Worm (Caenorhabditis elegans) whole organism, L2 larva: ENCODE results near the gene exh-1.

Experiments
- C34F6.9 ChIP-seq: fragments of 150-350 bp; optimal IDR thresholded peaks from 2 replicates; lab custom pipeline; 2014; ENCODE audit warnings: missing biosample characterization, missing genetic modification characterization
- R02D3.7 ChIP-seq: fragments of 150-350 bp; optimal IDR thresholded peaks from 2 replicates; lab custom pipeline; 2014; ENCODE audit warnings: missing biosample characterization, missing genetic modification characterization
- ZK546.5 ChIP-seq: sonication (generic microtip); optimal IDR thresholded peaks from 2 replicates; lab custom pipeline; 2017; ENCODE audit warnings: missing biosample characterization, missing genetic modification characterization
- alr-1 ChIP-seq: fragments of 150-350 bp; optimal IDR thresholded peaks from 2 replicates; lab custom pipeline; 2014; ENCODE audit warnings: missing biosample characterization, missing genetic modification characterization
- aly-2 ChIP-seq: fragments of 150-350 bp; optimal IDR thresholded peaks from 2 replicates; lab custom pipeline; 2014; ENCODE audit warnings: missing biosample characterization, missing genetic modification characterization
- ama-1 ChIP-seq: fragments of 150-350 bp; optimal IDR thresholded peaks from 2 replicates; lab custom pipeline; 2018; ENCODE audit warnings: inconsistent platforms
- blmp-1 ChIP-seq: sonication (generic microtip); optimal IDR thresholded peaks from 2 replicates; lab custom pipeline; 2017; ENCODE audit warnings: missing genetic modification characterization, mild to moderate bottlenecking, missing compliant biosample characterization, antibody characterized with exemption, moderate library complexity; ENCODE audit not compliant: insufficient read depth
- ceh-82 ChIP-seq: fragments of 150-350 bp; optimal IDR thresholded peaks from 2 replicates; lab custom pipeline; 2014; ENCODE audit warnings: missing biosample characterization, missing genetic modification characterization
- crh-2 ChIP-seq: sonication (generic microtip); optimal IDR thresholded peaks from 2 replicates; lab custom pipeline; 2017; ENCODE audit warnings: missing biosample characterization, missing genetic modification characterization
- egl-27 ChIP-seq: sonication (generic microtip); optimal IDR thresholded peaks from 3 replicates; lab custom pipeline; 2017; ENCODE audit warnings: missing biosample characterization, missing genetic modification reagents, missing genetic modification characterization
- elt-1 ChIP-seq: fragments of 150-350 bp; optimal IDR thresholded peaks from 2 replicates; lab custom pipeline; 2014; ENCODE audit warnings: missing biosample characterization, missing genetic modification characterization
- elt-3 ChIP-seq: sonication (generic microtip); optimal IDR thresholded peaks from 2 replicates; lab custom pipeline; 2017; ENCODE audit warnings: missing biosample characterization, missing genetic modification characterization
- fos-1 ChIP-seq: fragments of 150-350 bp; optimal IDR thresholded peaks from 2 replicates; lab custom pipeline; 2014; ENCODE audit warnings: missing biosample characterization, missing genetic modification characterization
- lin-13 ChIP-seq: fragments of 150-350 bp; optimal IDR thresholded peaks from 2 replicates; lab custom pipeline; 2014; ENCODE audit warnings: missing biosample characterization, missing genetic modification reagents, missing genetic modification characterization
- lin-39 ChIP-seq: fragments of 150-350 bp; optimal IDR thresholded peaks from 2 replicates; lab custom pipeline; 2014; ENCODE audit warnings: missing biosample characterization, missing genetic modification reagents, missing genetic modification characterization
- mbf-1 ChIP-seq: sonication (generic microtip); optimal IDR thresholded peaks from 2 replicates; lab custom pipeline; 2017; ENCODE audit warnings: missing biosample characterization, missing genetic modification characterization
- nhr-10 ChIP-seq: sonication (generic microtip); optimal IDR thresholded peaks from 2 replicates; lab custom pipeline; 2017; ENCODE audit warnings: missing biosample characterization, missing genetic modification characterization
- nhr-11 ChIP-seq: fragments of 150-350 bp; optimal IDR thresholded peaks from 2 replicates; lab custom pipeline; 2014; ENCODE audit warnings: missing biosample characterization, missing genetic modification characterization
- nhr-12 ChIP-seq: fragments of 150-350 bp; optimal IDR thresholded peaks from 2 replicates; lab custom pipeline; 2014; ENCODE audit warnings: missing biosample characterization, missing genetic modification characterization
- nhr-129 ChIP-seq: fragments of 150-350 bp; optimal IDR thresholded peaks from 2 replicates; lab custom pipeline; 2014; ENCODE audit warnings: missing biosample characterization, missing genetic modification characterization
- nhr-23 ChIP-seq: fragments of 150-350 bp; optimal IDR thresholded peaks from 2 replicates; lab custom pipeline; 2014; ENCODE audit warnings: missing biosample characterization, missing genetic modification reagents, missing genetic modification characterization
- nhr-6 ChIP-seq: fragments of 150-350 bp; optimal IDR thresholded peaks from 2 replicates; lab custom pipeline; 2014; ENCODE audit warnings: missing biosample characterization, missing genetic modification characterization
- peb-1 ChIP-seq: fragments of 150-350 bp; optimal IDR thresholded peaks from 2 replicates; lab custom pipeline; 2014; ENCODE audit warnings: missing biosample characterization, missing genetic modification characterization
- sem-4 ChIP-seq: fragments of 150-350 bp; optimal IDR thresholded peaks from 2 replicates; lab custom pipeline; 2014; ENCODE audit warnings: missing biosample characterization, missing genetic modification reagents, missing genetic modification characterization
- sma-9 ChIP-seq, 2 experiments: fragments of 150-350 bp in 1 of 2; sonication (generic microtip) in 1 of 2; optimal IDR thresholded peaks; 2 replicates each; lab custom pipeline; 2014 to 2016; ENCODE audit warnings: missing genetic modification characterization in 2 of 2, mild to moderate bottlenecking in 1 of 2, missing biosample characterization in 1 of 2, missing compliant biosample characterization in 1 of 2, missing genetic modification reagents in 1 of 2, moderate library complexity in 1 of 2
- snpc-4 ChIP-seq: fragments of 150-350 bp; optimal IDR thresholded peaks from 2 replicates; lab custom pipeline; 2014; ENCODE audit warnings: missing biosample characterization, missing genetic modification characterization
- unc-39 ChIP-seq: fragments of 150-350 bp; optimal IDR thresholded peaks from 2 replicates; lab custom pipeline; 2014; ENCODE audit warnings: missing biosample characterization, missing genetic modification characterization
- unc-55 ChIP-seq: fragments of 150-350 bp; sonication (generic microtip); optimal IDR thresholded peaks from 3 replicates; lab custom pipeline; 2014; ENCODE audit warnings: missing biosample characterization, missing genetic modification reagents, missing genetic modification characterization
- unc-62 ChIP-seq: fragments of 150-350 bp; optimal IDR thresholded peaks from 2 replicates; lab custom pipeline; 2014; ENCODE audit warnings: missing biosample characterization, missing genetic modification reagents, missing genetic modification characterization
- zag-1 ChIP-seq: fragments of 150-350 bp; optimal IDR thresholded peaks from 2 replicates; lab custom pipeline; 2014; ENCODE audit warnings: missing biosample characterization, missing genetic modification characterization
- ztf-1 ChIP-seq: fragments of 200-800 bp; sonication (Bioruptor generic); conservative IDR thresholded peaks from 2 replicates; pipeline ENCODE4 v1.3.6; 2022; ENCODE audit warnings: missing genetic modification characterization, missing compliant biosample characterization
- ztf-11 ChIP-seq: sonication (generic microtip); optimal IDR thresholded peaks from 2 replicates; lab custom pipeline; 2017; ENCODE audit warnings: missing biosample characterization, missing genetic modification characterization

The exh-1 gene

ce11 chrV:3166260-3166659 is 9.4 kb downstream of the exh-1 start, which contains the start of gene C36C5.4:
TSS of gene C36C5.4 (plus strand) at chrV:3166560.
- no peak for TF ChIP-seq nhr-129
- TF ChIP-seq ama-1 (lab: Kevin White, UChicago), result no peak
- no peak for TF ChIP-seq sma-9 (GFP tag; optimal IDR thresholded peaks at IDR 0.05; lab: Kevin White, UChicago)
- no peak for TF ChIP-seq sma-9 (tag; optimal IDR thresholded peaks at IDR 0.05; lab: Kevin White, UChicago)
- no peak for TF ChIP-seq unc-62 (GFP tag; lab: Kevin White, UChicago)
- no peak for TF ChIP-seq ztf-11 (tag; lab: Kevin White, UChicago)
- TF ChIP-seq blmp-1 (tag; lab: Kevin White, UChicago), result no peak
- TF ChIP-seq unc-39 (tag; lab: Kevin White, UChicago), result no peak
- no peak for TF ChIP-seq unc-55 (GFP tag; lab: Kevin White, UChicago)
- TF ChIP-seq alr-1 (tag; lab: Kevin White, UChicago), result no peak
- no peak for TF ChIP-seq nhr-23 (tag; lab: Kevin White, UChicago)
- no peak for TF ChIP-seq elt-1 (tag; lab: Kevin White, UChicago)
- no peak for TF ChIP-seq nhr-12 (tag; lab: Kevin White, UChicago)

ce11 chrV:3168650-3169049 is 11.8 kb downstream of the exh-1 start, which contains the start of gene C36C5.15:
TSS of gene C36C5.15 (minus strand) at chrV:3168750.
- TF ChIP-seq lin-13 (GFP tag; lab: Kevin White, UChicago) (no peak), elt-3 (tag; lab: Kevin White, UChicago) (no peak), peb-1 (tag; lab: Kevin White, UChicago) (no peak), nhr-129 (no peak), crh-2 (tag; lab: Kevin White, UChicago) (no peak), nhr-10 (tag; lab: Kevin White, UChicago) (no peak), lin-39 (no peak), ztf-1 (GFP tag; lab: Robert Waterston, UW) (no peak), nhr-11 (no peak), snpc-4 (tag; lab: Kevin White, UChicago) (no peak), R02D3.7 (tag; lab: Kevin White, UChicago) (no peak)

DNA sequence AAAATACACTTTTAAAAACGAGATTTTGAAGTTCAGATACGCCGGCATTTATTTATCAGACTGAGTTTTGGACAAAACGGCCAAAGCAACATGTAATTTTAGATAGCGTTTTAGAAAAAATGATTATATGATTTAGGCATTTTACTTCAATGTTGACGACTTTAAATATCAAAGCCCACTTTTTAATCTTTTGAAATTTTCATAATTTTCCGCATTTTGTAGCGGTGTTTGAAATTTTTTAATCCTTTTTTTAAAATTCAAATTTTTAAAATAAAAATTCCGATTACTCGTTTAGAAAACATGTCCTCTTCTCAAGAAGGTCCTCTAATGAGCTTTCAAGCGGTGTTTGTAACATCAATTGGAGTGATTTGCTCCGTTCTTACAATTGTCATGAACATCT is 13.0 kb downstream of the exh-1 start, which contains the start of gene srbc-6:
TSS of gene srbc-6 (plus strand) at position 301 of the 400 bp plus-strand sequence.
- TF ChIP-seq ZK546.5 (no peak), sem-4 (tag; lab: Kevin White, UChicago) (no peak), nhr-10 (tag; lab: Kevin White, UChicago) (no peak), ztf-1 (GFP tag; lab: Robert Waterston, UW) (no peak), nhr-6 (tag; lab: Kevin White, UChicago) (no peak), nhr-23 (tag; lab: Kevin White, UChicago) (no peak), C34F6.9 (tag; lab: Kevin White, UChicago) (no peak), aly-2 (tag; lab: Kevin White, UChicago) (no peak), unc-62 (GFP tag; lab: Kevin White, UChicago) (no peak), lin-13 (GFP tag; lab: Kevin White, UChicago) (no peak)
- TF ChIP-seq, all 48 proteins: peak for 0

DNA sequence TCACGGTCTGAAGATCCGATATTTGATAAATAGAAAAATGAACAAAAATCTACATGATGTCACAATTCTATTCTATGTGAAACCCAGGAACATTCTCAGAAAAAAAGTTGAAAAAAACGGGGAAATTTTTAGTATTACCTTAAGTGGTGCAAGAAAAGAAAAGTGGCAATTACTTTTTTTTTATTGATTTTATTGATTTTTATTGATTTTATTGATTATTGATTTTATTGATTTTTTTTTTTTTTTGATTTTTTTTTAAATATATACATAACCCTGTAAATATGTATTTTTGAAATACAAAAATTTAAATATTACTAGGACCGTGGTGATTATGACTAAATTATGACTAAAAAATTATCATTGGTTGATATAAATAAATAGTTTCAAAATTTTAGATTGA is 14.7 kb downstream of the exh-1 start:
- TF ChIP-seq nhr-10 (tag; lab: Kevin White, UChicago) (no peak), egl-27 (tag; lab: Kevin White, UChicago) (no peak), unc-39 (tag; lab: Kevin White, UChicago) (no peak), ZK546.5 (no peak), ceh-82 (no peak), aly-2 (tag; lab: Kevin White, UChicago) (no peak), nhr-129 (no peak), nhr-6 (tag; lab: Kevin White, UChicago) (no peak)

- TF ChIP-seq ama-1 (lab: Kevin White, UChicago) (no peak), ZK546.5 (no peak), mbf-1 (tag; lab: Kevin White, UChicago) (no peak)
These were observed 19.3 kb downstream of the exh-1 start, which contains the start of gene srab-8 for ce11 chrV:3176161-3176560. TSS of gene srab-8 (plus strand) at chrV:3176461.

DNA sequence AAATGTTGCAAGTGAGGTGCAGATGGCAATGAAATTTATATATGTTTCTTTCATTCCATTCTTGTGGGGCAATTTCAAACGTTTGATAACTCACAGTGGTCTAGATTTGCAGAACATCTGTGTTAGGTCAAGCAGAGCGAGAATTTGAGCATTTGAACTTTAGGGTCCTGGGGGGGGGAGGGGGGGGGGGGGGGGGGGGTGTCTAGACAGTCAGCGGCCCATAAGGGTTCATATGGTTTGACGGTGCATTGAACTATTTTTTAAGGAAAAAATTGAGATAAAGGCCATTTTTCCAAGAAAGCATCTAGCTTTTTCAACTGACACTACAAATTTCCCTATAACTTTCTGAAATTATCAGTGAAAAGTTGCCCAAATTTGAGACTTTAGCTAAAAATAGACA is 29.0 kb downstream of the exh-1 start:
- TF ChIP-seq mbf-1 (tag; lab: Kevin White, UChicago) (no peak), crh-2 (tag; lab: Kevin White, UChicago) (no peak), nhr-23 (tag; lab: Kevin White, UChicago) (no peak), sem-4 (tag; lab: Kevin White, UChicago) (no peak), fos-1 (no peak), nhr-12 (tag; lab: Kevin White, UChicago) (no peak), unc-62 (GFP tag; lab: Kevin White, UChicago) (no peak), zag-1 (tag; lab: Kevin White, UChicago) (no peak), ZK546.5 (no peak), nhr-10 (tag; lab: Kevin White, UChicago) (no peak), blmp-1 (tag; lab: Kevin White, UChicago) (no peak)
- TF ChIP-seq, all 48 proteins: peak for 0
